Fruit fly (Drosophila melanogaster): ENCODE results near the gene CG9459.

CG9459 gene

dm6 chr3R:9791177-9791806 is 26.9 kb downstream of the CG9459 start, which contains the start of the genes CG12945 and CG8507 (continued):
- peak; percentile 21 for TF ChIP-seq kay (GFP tag; optimal IDR thresholded peaks at IDR 0.05)
- TF ChIP-seq Hr78 (GFP tag; optimal IDR thresholded peaks at IDR 0.05), result no peak
- TF ChIP-seq CG17361 (GFP tag; IDR thresholded peaks at IDR 0.05), result peak; percentile 69
- no peak for TF ChIP-seq Eip74EF (GFP tag; optimal IDR thresholded peaks at IDR 0.05)
- TF ChIP-seq Taf1 (GFP tag; IDR thresholded peaks at IDR 0.05), result 0 out of 2 replicates have a peak, but pooled peaks have one; percentile 19
- no peak for TF ChIP-seq Mrtf (GFP tag; IDR thresholded peaks at IDR 0.05)
- no peak for TF ChIP-seq CG43689 (GFP tag; IDR thresholded peaks at IDR 0.05)
- no peak for TF ChIP-seq Scr (GFP tag; IDR thresholded peaks at IDR 0.05; ENCODE audit: partially characterized antibody)
- TF ChIP-seq CG14441 (GFP tag; IDR thresholded peaks at IDR 0.05), result 0 out of 2 replicates have a peak, but pooled peaks have one; percentile 17
- no peak for TF ChIP-seq nerfin-1 (tag; optimal IDR thresholded peaks at IDR 0.05)
- TF ChIP-seq CG18262 (tag; optimal IDR thresholded peaks at IDR 0.05), result peak; percentile 48
- TF ChIP-seq CG4854 (GFP tag; optimal IDR thresholded peaks at IDR 0.05), result no peak
- no peak for TF ChIP-seq CG6175 (GFP tag; IDR thresholded peaks at IDR 0.05)
- TF ChIP-seq Sry-δ (GFP tag; optimal IDR thresholded peaks at IDR 0.05), result peak; percentile 39
- no peak for TF ChIP-seq p53 (GFP tag; optimal IDR thresholded peaks at IDR 0.05)
- no peak for TF ChIP-seq scrt (GFP tag; optimal IDR thresholded peaks at IDR 0.05)
- TF ChIP-seq crp (GFP tag; optimal IDR thresholded peaks at IDR 0.05), result peak in 1 of 2 experiments; percentile 8
- no peak for TF ChIP-seq Dref (GFP tag; IDR thresholded peaks at IDR 0.05)
- TF ChIP-seq CG9797 (GFP tag; optimal IDR thresholded peaks at IDR 0.05), result peak; percentile 76
- no peak for TF ChIP-seq CG17359 (tag; optimal IDR thresholded peaks at IDR 0.05)
- no peak for TF ChIP-seq Side (GFP tag; optimal IDR thresholded peaks at IDR 0.05)
- TF ChIP-seq Rx (GFP tag; IDR thresholded peaks at IDR 0.05), result no peak
- peak; percentile 48 for TF ChIP-seq PHDP (tag; optimal IDR thresholded peaks at IDR 0.05)
- TF ChIP-seq Stat92E (GFP tag; optimal IDR thresholded peaks at IDR 0.05), result no peak
- no peak for TF ChIP-seq usp (GFP tag; optimal IDR thresholded peaks at IDR 0.05)
- TF ChIP-seq CG30431 (GFP tag; optimal IDR thresholded peaks at IDR 0.05), result no peak
- TF ChIP-seq CG9932 (GFP tag; IDR thresholded peaks at IDR 0.05), result peak; percentile 67
- no peak for TF ChIP-seq nau (GFP tag; optimal IDR thresholded peaks at IDR 0.05)
- TF ChIP-seq oc (tag; optimal IDR thresholded peaks at IDR 0.05), result no peak
- peak; percentile 67 for TF ChIP-seq CG30403 (GFP tag; optimal IDR thresholded peaks at IDR 0.05)
- no peak for TF ChIP-seq Hmx (GFP tag; optimal IDR thresholded peaks at IDR 0.05)
- no peak for TF ChIP-seq tx (GFP tag; optimal IDR thresholded peaks at IDR 0.05)
- no peak for TF ChIP-seq twi (tag; optimal IDR thresholded peaks at IDR 0.05)
- TF ChIP-seq CG7987 (GFP tag; optimal IDR thresholded peaks at IDR 0.05), result no peak
- no peak for TF ChIP-seq CG31388 (GFP tag; optimal IDR thresholded peaks at IDR 0.05)
- TF ChIP-seq tna (GFP tag; IDR thresholded peaks at IDR 0.05; ENCODE audit: partially characterized antibody), result no peak
- TF ChIP-seq D19B (GFP tag; optimal IDR thresholded peaks at IDR 0.05), result no peak
- TF ChIP-seq esg (GFP tag; conservative IDR thresholded peaks at IDR 0.05), result no peak; the same call in 1 of the 2 replicates
- TF ChIP-seq CG2199 (GFP tag; IDR thresholded peaks at IDR 0.05), result no peak
- TF ChIP-seq pita (GFP tag; optimal IDR thresholded peaks at IDR 0.05), result no peak
- TF ChIP-seq h (optimal IDR thresholded peaks at IDR 0.05), result no peak
- no peak for TF ChIP-seq HHEX (GFP tag; optimal IDR thresholded peaks at IDR 0.05)
- TF ChIP-seq CrebB (tag; optimal IDR thresholded peaks at IDR 0.05), result no peak
- TF ChIP-seq pho (GFP tag; optimal IDR thresholded peaks at IDR 0.05), result peak; percentile 33
- peak; percentile 55 for TF ChIP-seq pzg (GFP tag; optimal IDR thresholded peaks at IDR 0.05)
- peak; percentile 26 for TF ChIP-seq Dad (GFP tag; optimal IDR thresholded peaks at IDR 0.05)
- peak; percentile 26 for TF ChIP-seq CG18476 (GFP tag; optimal IDR thresholded peaks at IDR 0.05)
- TF ChIP-seq sug (tag; optimal IDR thresholded peaks at IDR 0.05), result peak; percentile 71
- TF ChIP-seq btn (GFP tag; optimal IDR thresholded peaks at IDR 0.05), result no peak
- TF ChIP-seq CG7556 (GFP tag; optimal IDR thresholded peaks at IDR 0.05), result no peak

Data from whole organism, embryonic.